Worm (Caenorhabditis elegans) whole organism, L1 larva: ENCODE data around the gene Y48A6B.9.

ENCODE experiments used
- C16A3.4 ChIP-seq: fragments of 150-350 bp; optimal IDR thresholded peaks from 2 replicates; lab custom pipeline; 2014; ENCODE audit warnings: missing biosample characterization, missing genetic modification characterization
- C34B4.2 ChIP-seq: sonication (generic microtip); optimal IDR thresholded peaks from 2 replicates; lab custom pipeline; 2017; ENCODE audit warnings: mild to moderate bottlenecking, missing genetic modification characterization, missing compliant biosample characterization
- F16B12.6 ChIP-seq: fragments of 150-350 bp; optimal IDR thresholded peaks from 2 replicates; lab custom pipeline; 2014; ENCODE audit warnings: missing biosample characterization, missing genetic modification characterization
- aly-2 ChIP-seq: fragments of 150-350 bp; optimal IDR thresholded peaks from 2 replicates; lab custom pipeline; 2014; ENCODE audit warnings: missing biosample characterization, missing genetic modification characterization
- ceh-8 ChIP-seq: fragments of 200-800 bp; sonication (Bioruptor generic); optimal IDR thresholded peaks from 2 replicates; lab custom pipeline; 2018; ENCODE audit warnings: mild to moderate bottlenecking, missing genetic modification characterization, moderate library complexity, missing compliant biosample characterization
- ceh-82 ChIP-seq, 3 experiments: fragments of 150-350 bp in 1 of 3; sonication (generic microtip) in 2 of 3; optimal IDR thresholded peaks; 2 replicates each; lab custom pipeline; 2014 to 2017; ENCODE audit warnings: missing biosample characterization in 3 of 3, missing genetic modification characterization in 3 of 3
- ceh-90 ChIP-seq: sonication (generic microtip); optimal IDR thresholded peaks from 2 replicates; lab custom pipeline; 2016; ENCODE audit warnings: missing genetic modification characterization, missing compliant biosample characterization
- ces-1 ChIP-seq: fragments of 150-350 bp; optimal IDR thresholded peaks from 2 replicates; lab custom pipeline; 2014; ENCODE audit warnings: missing biosample characterization, missing genetic modification reagents, missing genetic modification characterization
- dpl-1 ChIP-seq, 3 experiments: fragments of 150-350 bp in 2 of 3; sonication (generic microtip) in 1 of 3; optimal IDR thresholded peaks; 2 replicates each; lab custom pipeline; 2014 to 2017; ENCODE audit warnings: missing biosample characterization in 3 of 3, missing genetic modification characterization in 3 of 3, missing genetic modification reagents in 3 of 3
- dsc-1 ChIP-seq: sonication (generic microtip); optimal IDR thresholded peaks from 2 replicates; lab custom pipeline; 2016; ENCODE audit warnings: mild to moderate bottlenecking, missing genetic modification characterization, missing compliant biosample characterization
- efl-1 ChIP-seq, 4 experiments: fragments of 150-350 bp; optimal IDR thresholded peaks in 3 of 4; peaks in 1 of 4; 1 replicate in 1 of 4; 2 replicates in 3 of 4; lab custom pipeline; 2014; ENCODE audit warnings: missing biosample characterization in 2 of 4, missing genetic modification characterization in 2 of 4, missing genetic modification reagents in 2 of 4
- egl-13 ChIP-seq: sonication (generic microtip); optimal IDR thresholded peaks from 2 replicates; lab custom pipeline; 2016; ENCODE audit warnings: missing genotype, missing genetic modification reagents, missing genetic modification characterization, missing compliant biosample characterization
- egl-27 ChIP-seq, 2 experiments: fragments of 150-350 bp in 1 of 2; sonication (generic microtip); optimal IDR thresholded peaks; 3 replicates each; lab custom pipeline; 2017 to 2018; ENCODE audit warnings: missing biosample characterization in 2 of 2, missing genetic modification characterization in 2 of 2, missing genetic modification reagents in 2 of 2
- elt-2 ChIP-seq: sonication (generic microtip); optimal IDR thresholded peaks from 2 replicates; lab custom pipeline; 2016; ENCODE audit warnings: missing genetic modification characterization, mild to moderate bottlenecking, inconsistent platforms, missing compliant biosample characterization, missing genetic modification reagents
- elt-3 ChIP-seq, 6 experiments: fragments of 150-350 bp in 1 of 6; sonication (generic microtip); optimal IDR thresholded peaks; 2 replicates each; lab custom pipeline; 2017 to 2018; ENCODE audit warnings: missing biosample characterization in 6 of 6, missing genetic modification characterization in 6 of 6, inconsistent platforms in 1 of 6
- ets-5 ChIP-seq: fragments of 200-800 bp; sonication (Bioruptor generic); IDR thresholded peaks from 2 replicates; pipeline ENCODE4 v1.3.6; 2022; ENCODE audit warnings: missing genetic modification characterization, missing compliant biosample characterization
- fkh-10 ChIP-seq: sonication (generic microtip); optimal IDR thresholded peaks from 2 replicates; lab custom pipeline; 2017; ENCODE audit warnings: missing biosample characterization, missing genetic modification reagents, missing genetic modification characterization
- fkh-4 ChIP-seq: sonication (generic microtip); optimal IDR thresholded peaks from 2 replicates; lab custom pipeline; 2016; ENCODE audit warnings: missing compliant biosample characterization, missing genetic modification characterization, borderline replicate concordance
- fos-1 ChIP-seq: fragments of 150-350 bp; optimal IDR thresholded peaks from 2 replicates; lab custom pipeline; 2014; ENCODE audit warnings: missing biosample characterization, missing genetic modification characterization
- hlh-17 ChIP-seq: fragments of 200-800 bp; sonication (Bioruptor generic); optimal IDR thresholded peaks from 2 replicates; lab custom pipeline; 2018; ENCODE audit warnings: missing genetic modification characterization, mild to moderate bottlenecking, missing compliant biosample characterization, moderate library complexity, borderline replicate concordance
- hlh-4 ChIP-seq: sonication (generic microtip); optimal IDR thresholded peaks from 2 replicates; lab custom pipeline; 2016; ENCODE audit warnings: mild to moderate bottlenecking, missing genetic modification characterization, missing compliant biosample characterization
- hpl-2 ChIP-seq: fragments of 150-350 bp; optimal IDR thresholded peaks from 2 replicates; lab custom pipeline; 2014; ENCODE audit warnings: missing biosample characterization, missing genetic modification reagents, missing genetic modification characterization
- irx-1 ChIP-seq: sonication (generic microtip); optimal IDR thresholded peaks from 2 replicates; lab custom pipeline; 2016; ENCODE audit warnings: missing genetic modification characterization, missing compliant biosample characterization
- jun-1 ChIP-seq: fragments of 150-350 bp; optimal IDR thresholded peaks from 2 replicates; lab custom pipeline; 2014; ENCODE audit warnings: missing biosample characterization, missing genetic modification reagents, missing genetic modification characterization
- lin-13 ChIP-seq: fragments of 150-350 bp; optimal IDR thresholded peaks from 2 replicates; lab custom pipeline; 2014; ENCODE audit warnings: missing biosample characterization, missing genetic modification reagents, missing genetic modification characterization
- lin-15B ChIP-seq: fragments of 150-350 bp; sonication (generic microtip); optimal IDR thresholded peaks from 3 replicates; lab custom pipeline; 2014; ENCODE audit warnings: missing biosample characterization, missing genetic modification characterization
- lin-39 ChIP-seq: fragments of 150-350 bp; optimal IDR thresholded peaks from 2 replicates; lab custom pipeline; 2014; ENCODE audit warnings: missing biosample characterization, missing genetic modification reagents, missing genetic modification characterization
- lir-3 ChIP-seq: sonication (generic microtip); optimal IDR thresholded peaks from 2 replicates; lab custom pipeline; 2016; ENCODE audit warnings: mild to moderate bottlenecking, missing genetic modification characterization, moderate library complexity, missing compliant biosample characterization; ENCODE audit not compliant: poor library complexity
- mab-9 ChIP-seq: fragments of 200-800 bp; sonication (Bioruptor generic); IDR thresholded peaks from 2 replicates; pipeline ENCODE4 v1.3.6; 2022; ENCODE audit warnings: missing genetic modification reagents, missing genetic modification characterization, missing compliant biosample characterization
- mef-2 ChIP-seq: fragments of 150-350 bp; optimal IDR thresholded peaks from 2 replicates; lab custom pipeline; 2014; ENCODE audit warnings: missing biosample characterization, missing genetic modification characterization
- mep-1 ChIP-seq: fragments of 150-350 bp; optimal IDR thresholded peaks from 2 replicates; lab custom pipeline; 2014; ENCODE audit warnings: missing biosample characterization, missing genetic modification characterization
- nhr-11 ChIP-seq: fragments of 150-350 bp; optimal IDR thresholded peaks from 2 replicates; lab custom pipeline; 2014; ENCODE audit warnings: missing biosample characterization, missing genetic modification characterization
- nhr-12 ChIP-seq: sonication (generic microtip); optimal IDR thresholded peaks from 2 replicates; lab custom pipeline; 2017; ENCODE audit warnings: missing biosample characterization, missing genetic modification characterization
- nhr-237 ChIP-seq: fragments of 150-350 bp; optimal IDR thresholded peaks from 2 replicates; lab custom pipeline; 2014; ENCODE audit warnings: missing biosample characterization, missing genetic modification characterization
- nhr-28 ChIP-seq: fragments of 150-350 bp; optimal IDR thresholded peaks from 2 replicates; lab custom pipeline; 2014; ENCODE audit warnings: missing biosample characterization, missing genetic modification characterization
- nhr-47 ChIP-seq: sonication (generic microtip); optimal IDR thresholded peaks from 2 replicates; lab custom pipeline; 2016; ENCODE audit warnings: mild to moderate bottlenecking, missing genetic modification characterization, moderate library complexity, missing compliant biosample characterization
- nhr-76 ChIP-seq: sonication (generic microtip); optimal IDR thresholded peaks from 2 replicates; lab custom pipeline; 2017; ENCODE audit warnings: missing biosample characterization, missing genetic modification characterization
- nhr-77 ChIP-seq: fragments of 150-350 bp; optimal IDR thresholded peaks from 2 replicates; lab custom pipeline; 2014; ENCODE audit warnings: missing biosample characterization, missing genetic modification characterization
- nhr-85 ChIP-seq: sonication (generic microtip); peaks from one replicate; lab custom pipeline; 2016; ENCODE audit warnings: missing genetic modification characterization, inconsistent platforms, missing compliant biosample characterization
- pax-3 ChIP-seq: fragments of 200-800 bp; sonication (Bioruptor generic); optimal IDR thresholded peaks from 2 replicates; lab custom pipeline; 2018; ENCODE audit warnings: mild to moderate bottlenecking, missing genetic modification characterization, moderate library complexity, missing compliant biosample characterization
- pqm-1 ChIP-seq: sonication (generic microtip); optimal IDR thresholded peaks from 3 replicates; lab custom pipeline; 2017; ENCODE audit warnings: missing biosample characterization, missing genetic modification characterization
- rnt-1 ChIP-seq: sonication (generic microtip); optimal IDR thresholded peaks from 2 replicates; lab custom pipeline; 2016; ENCODE audit warnings: mild to moderate bottlenecking, missing genetic modification characterization, moderate library complexity, missing compliant biosample characterization
- snpc-4 ChIP-seq: fragments of 150-350 bp; optimal IDR thresholded peaks from 2 replicates; lab custom pipeline; 2014; ENCODE audit warnings: missing biosample characterization, missing genetic modification characterization
- sox-4 ChIP-seq: sonication (generic microtip); optimal IDR thresholded peaks from 2 replicates; lab custom pipeline; 2016; ENCODE audit warnings: missing genetic modification characterization, missing compliant biosample characterization
- sptf-1 ChIP-seq: fragments of 150-350 bp; optimal IDR thresholded peaks from 2 replicates; lab custom pipeline; 2014; ENCODE audit warnings: missing biosample characterization, missing genetic modification characterization
- sup-37 ChIP-seq: fragments of 200-800 bp; sonication (Bioruptor generic); optimal IDR thresholded peaks from 2 replicates; lab custom pipeline; 2018; ENCODE audit warnings: mild to moderate bottlenecking, missing genetic modification characterization, missing compliant biosample characterization
- unc-130 ChIP-seq: fragments of 150-350 bp; optimal IDR thresholded peaks from 2 replicates; lab custom pipeline; 2017; ENCODE audit warnings: missing biosample characterization, missing genetic modification characterization, inconsistent platforms
- unc-62 ChIP-seq: fragments of 150-350 bp; optimal IDR thresholded peaks from 2 replicates; lab custom pipeline; 2014; ENCODE audit warnings: missing biosample characterization, missing genetic modification reagents, missing genetic modification characterization
- unc-86 ChIP-seq: sonication (generic microtip); optimal IDR thresholded peaks from 2 replicates; lab custom pipeline; 2016; ENCODE audit warnings: missing genetic modification characterization, missing compliant biosample characterization
- unc-98 ChIP-seq: fragments of 200-800 bp; sonication (Bioruptor generic); IDR thresholded peaks from 2 replicates; pipeline ENCODE4 v1.3.6; 2022; ENCODE audit warnings: missing genetic modification characterization, missing compliant biosample characterization
- xbp-1 ChIP-seq: sonication (generic microtip); optimal IDR thresholded peaks from 2 replicates; lab custom pipeline; 2016; ENCODE audit warnings: missing genetic modification characterization, missing compliant biosample characterization
- ztf-11 ChIP-seq, 2 experiments: sonication (generic microtip); optimal IDR thresholded peaks; 2 replicates each; lab custom pipeline; 2016 to 2017; ENCODE audit warnings: missing genetic modification characterization in 2 of 2, missing biosample characterization in 1 of 2, missing compliant biosample characterization in 1 of 2
- ztf-4 ChIP-seq: fragments of 150-350 bp; optimal IDR thresholded peaks from 2 replicates; lab custom pipeline; 2014; ENCODE audit warnings: missing biosample characterization, missing genetic modification characterization

The Y48A6B.9 gene

DNA sequence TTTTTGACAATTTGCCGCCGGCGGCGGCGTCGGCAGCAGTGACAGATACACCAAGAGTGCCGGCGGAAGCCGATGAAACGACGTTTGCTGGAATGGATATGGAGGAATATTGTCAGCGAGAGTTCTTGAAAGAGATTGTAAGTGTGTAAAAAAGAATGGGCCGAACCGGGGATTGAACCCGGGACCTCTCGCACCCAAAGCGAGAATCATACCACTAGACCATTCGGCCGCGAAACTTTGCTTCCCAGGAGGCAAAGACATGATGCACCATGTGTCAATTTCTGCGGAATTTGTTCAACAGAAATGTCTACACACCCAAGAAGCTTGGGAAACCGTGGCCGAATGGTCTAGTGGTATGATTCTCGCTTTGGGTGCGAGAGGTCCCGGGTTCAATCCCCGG is 33.7 kb downstream of the Y48A6B.9 start:
- TF ChIP-seq ceh-82 (tag; optimal IDR thresholded peaks at IDR 0.05; lab: Kevin White, UChicago) (peak; percentile 45 to 68 (median 55)), ces-1 (GFP tag; lab: Kevin White, UChicago) (no peak), nhr-12 (no peak), rnt-1 (tag; lab: Kevin White, UChicago) (peak; percentile 95), nhr-76 (tag; lab: Kevin White, UChicago) (no peak), fkh-4 (tag; lab: Kevin White, UChicago) (peak; percentile 53), mab-9 (GFP tag; lab: Robert Waterston, UW) (peak; percentile 85), mef-2 (peak; percentile 49), pqm-1 (tag; lab: Kevin White, UChicago) (no peak), unc-98 (GFP tag; lab: Robert Waterston, UW) (peak; percentile 69), snpc-4 (tag; lab: Kevin White, UChicago) (peak; percentile 68), hlh-17 (GFP tag; lab: Kevin White, UChicago) (no peak), xbp-1 (tag; lab: Kevin White, UChicago) (peak; percentile 75), ztf-11 (tag; optimal IDR thresholded peaks at IDR 0.05; lab: Kevin White, UChicago) (peak in 1 of 2 experiments; percentile 57), hpl-2 (GFP tag; lab: Kevin White, UChicago) (peak; percentile 48), unc-86 (tag; lab: Kevin White, UChicago) (peak; percentile 71), fkh-10 (GFP tag; lab: Kevin White, UChicago) (peak; percentile 43), sptf-1 (no peak), irx-1 (tag; lab: Kevin White, UChicago) (peak; percentile 87), dsc-1 (tag; lab: Kevin White, UChicago) (peak; percentile 95), pax-3 (tag; lab: Kevin White, UChicago) (no peak), egl-27 (tag; optimal IDR thresholded peaks at IDR 0.05; lab: Kevin White, UChicago) (no peak), lir-3 (tag; lab: Kevin White, UChicago) (no peak), fos-1 (tag; lab: Kevin White, UChicago) (peak; percentile 58), ets-5 (GFP tag; lab: Robert Waterston, UW) (no peak), elt-2 (tag; lab: Kevin White, UChicago) (peak; percentile 47), jun-1 (tag; lab: Kevin White, UChicago) (peak; percentile 89), efl-1 (optimal IDR thresholded peaks at IDR 0.05; lab: Kevin White, UChicago) (peak; percentile 63 to 82), efl-1 (GFP tag; optimal IDR thresholded peaks at IDR 0.05 in 1 of 2; lab: Kevin White, UChicago) (peak; percentile 75 to 98), F16B12.6 (tag; lab: Kevin White, UChicago) (peak; percentile 69), ceh-8 (GFP tag; lab: Kevin White, UChicago) (peak; percentile 59), nhr-28 (tag; lab: Kevin White, UChicago) (no peak), unc-130 (tag; lab: Kevin White, UChicago) (peak; percentile 79), sup-37 (GFP tag; lab: Kevin White, UChicago) (peak; percentile 84), nhr-77 (tag; lab: Kevin White, UChicago) (peak; percentile 25), dpl-1 (GFP tag; optimal IDR thresholded peaks at IDR 0.05; lab: Kevin White, UChicago) (peak; percentile 58 to 78 (median 77)), lin-15B (tag; lab: Kevin White, UChicago) (no peak), C16A3.4 (tag; lab: Kevin White, UChicago) (peak; percentile 81), nhr-237 (tag; lab: Kevin White, UChicago) (no peak), aly-2 (peak; percentile 68), sox-4 (tag; lab: Kevin White, UChicago) (peak; percentile 50), lin-13 (GFP tag; lab: Kevin White, UChicago) (peak; percentile 71), ceh-90 (tag; lab: Kevin White, UChicago) (no peak), ztf-4 (tag; lab: Kevin White, UChicago) (peak; percentile 29), egl-13 (peak; percentile 74), nhr-85 (tag; lab: Kevin White, UChicago) (peak; percentile 90), nhr-11 (no peak), unc-62 (GFP tag; lab: Kevin White, UChicago) (no peak), mep-1 (tag; lab: Kevin White, UChicago) (peak; percentile 77), hlh-4 (tag; lab: Kevin White, UChicago) (no peak), lin-39 (peak; percentile 81), elt-3 (tag; optimal IDR thresholded peaks at IDR 0.05; lab: Kevin White, UChicago) (peak in 3 of 6 experiments; percentile 4 to 76 (median 5)), nhr-47 (tag; lab: Kevin White, UChicago) (peak; percentile 93), C34B4.2 (tag; lab: Kevin White, UChicago) (no peak)
